Fruit fly (Drosophila melanogaster): ENCODE measurements around the gene Adgf-A2.

The Adgf-A2 gene

dm6 chr3L:17791067-17791466 is 27.1 kb upstream of the Adgf-A2 start (continued):
- TF ChIP-seq gsb-n (tag; optimal IDR thresholded peaks at IDR 0.05) (no peak), D (optimal IDR thresholded peaks at IDR 0.05) (no peak), D (GFP tag; optimal IDR thresholded peaks at IDR 0.05) (no peak), vfl (GFP tag; optimal IDR thresholded peaks at IDR 0.05) (no peak), HHEX (GFP tag; optimal IDR thresholded peaks at IDR 0.05) (no peak), Scr (GFP tag; IDR thresholded peaks at IDR 0.05; ENCODE audit: partially characterized antibody) (no peak), Tbp (GFP tag; optimal IDR thresholded peaks at IDR 0.05) (no peak), kah (GFP tag; optimal IDR thresholded peaks at IDR 0.05) (peak; percentile 33), Eip74EF (GFP tag; optimal IDR thresholded peaks at IDR 0.05) (no peak), fd102C (GFP tag; optimal IDR thresholded peaks at IDR 0.05) (no peak), CG7963 (GFP tag; IDR thresholded peaks at IDR 0.05; ENCODE audit: partially characterized antibody) (no peak), CHES-1-like (GFP tag; optimal IDR thresholded peaks at IDR 0.05) (no peak), stwl (tag; optimal IDR thresholded peaks at IDR 0.05) (peak; percentile 55), ewg (GFP tag; optimal IDR thresholded peaks at IDR 0.05) (peak; percentile 71), CG4360 (GFP tag; IDR thresholded peaks at IDR 0.05) (0 out of 2 replicates have a peak, but pooled peaks have one; percentile 9), CG30403 (GFP tag; optimal IDR thresholded peaks at IDR 0.05) (no peak), aop (GFP tag; IDR thresholded peaks at IDR 0.05) (no peak), usp (GFP tag; optimal IDR thresholded peaks at IDR 0.05) (no peak), seq (GFP tag; IDR thresholded peaks at IDR 0.05) (no peak), dmrt11E (tag; optimal IDR thresholded peaks at IDR 0.05) (no peak)

dm6 chr3L:17759072-17759747 is 4.7 kb downstream of the Adgf-A2 start, which contains the start of gene CG32181:
Gene CG32181, plus strand, starts transcription at chr3L:17759697.
- TF ChIP-seq CG13775 (GFP tag; optimal IDR thresholded peaks at IDR 0.05) (peak; percentile 91), Antp (GFP tag; optimal IDR thresholded peaks at IDR 0.05) (no peak), Hmr (GFP tag; optimal IDR thresholded peaks at IDR 0.05) (no peak), Hey (tag; optimal IDR thresholded peaks at IDR 0.05) (no peak), dmrt99B (tag; optimal IDR thresholded peaks at IDR 0.05) (no peak), CG13287 (GFP tag; IDR thresholded peaks at IDR 0.05; ENCODE audit: partially characterized antibody) (no peak), CG10209 (GFP tag; optimal IDR thresholded peaks at IDR 0.05) (no peak), CG7839 (tag; optimal IDR thresholded peaks at IDR 0.05) (no peak), CG3065 (GFP tag; optimal IDR thresholded peaks at IDR 0.05) (peak; percentile 53), CG13424 (tag; optimal IDR thresholded peaks at IDR 0.05) (no peak), Ets65A (GFP tag) (peak; percentile 73), eyg (GFP tag; optimal IDR thresholded peaks at IDR 0.05) (no peak), gem (tag; optimal IDR thresholded peaks at IDR 0.05) (no peak), sens (GFP tag) (peak; percentile 19)

dm6 chr3L:17758084-17758211 is 6.0 kb downstream of the Adgf-A2 start, which contains the start of gene CG32182:
Gene CG32182, plus strand, starts transcription at chr3L:17758112.
- TF ChIP-seq fd3F (GFP tag; optimal IDR thresholded peaks at IDR 0.05), result no peak
- 0 out of 3 replicates have a peak, but pooled peaks have one; percentile 3 for TF ChIP-seq CG6791 (GFP tag; IDR thresholded peaks at IDR 0.05; ENCODE audit: partially characterized antibody)
- TF ChIP-seq lov (optimal IDR thresholded peaks at IDR 0.05), result no peak
- 0 out of 3 replicates have a peak, but pooled peaks have one; percentile 2 for TF ChIP-seq lov (GFP tag; IDR thresholded peaks at IDR 0.05)
